Worm (Caenorhabditis elegans) whole organism, L1 larva: ENCODE results near the gene M163.10.

Source experiments
- C16A3.4 ChIP-seq: fragments of 150-350 bp; optimal IDR thresholded peaks from 2 replicates; lab custom pipeline; 2014; ENCODE audit warnings: missing biosample characterization, missing genetic modification characterization
- C34B4.2 ChIP-seq: sonication (generic microtip); optimal IDR thresholded peaks from 2 replicates; lab custom pipeline; 2017; ENCODE audit warnings: mild to moderate bottlenecking, missing genetic modification characterization, missing compliant biosample characterization
- alr-1 ChIP-seq: fragments of 200-800 bp; sonication (Bioruptor generic); optimal IDR thresholded peaks from 2 replicates; lab custom pipeline; 2018; ENCODE audit warnings: borderline replicate concordance, mild to moderate bottlenecking, missing genetic modification characterization, missing compliant biosample characterization
- aly-2 ChIP-seq: fragments of 150-350 bp; optimal IDR thresholded peaks from 2 replicates; lab custom pipeline; 2014; ENCODE audit warnings: missing biosample characterization, missing genetic modification characterization
- ama-1 ChIP-seq: fragments of 150-350 bp; optimal IDR thresholded peaks from 2 replicates; lab custom pipeline; 2014
- blmp-1 ChIP-seq: fragments of 150-350 bp; optimal IDR thresholded peaks from 2 replicates; lab custom pipeline; 2014; ENCODE audit warnings: missing biosample characterization, missing genetic modification characterization
- dpl-1 ChIP-seq, 3 experiments: fragments of 150-350 bp in 2 of 3; sonication (generic microtip) in 1 of 3; optimal IDR thresholded peaks; 2 replicates each; lab custom pipeline; 2014 to 2017; ENCODE audit warnings: missing biosample characterization in 3 of 3, missing genetic modification characterization in 3 of 3, missing genetic modification reagents in 3 of 3
- efl-3 ChIP-seq: fragments of 200-800 bp; sonication (Bioruptor generic); optimal IDR thresholded peaks from 2 replicates; lab custom pipeline; 2018; ENCODE audit warnings: mild to moderate bottlenecking, missing genetic modification characterization, missing compliant biosample characterization
- elt-3 ChIP-seq, 6 experiments: fragments of 150-350 bp in 1 of 6; sonication (generic microtip); optimal IDR thresholded peaks; 2 replicates each; lab custom pipeline; 2017 to 2018; ENCODE audit warnings: missing biosample characterization in 6 of 6, missing genetic modification characterization in 6 of 6, inconsistent platforms in 1 of 6
- fkh-10 ChIP-seq: sonication (generic microtip); optimal IDR thresholded peaks from 2 replicates; lab custom pipeline; 2017; ENCODE audit warnings: missing biosample characterization, missing genetic modification reagents, missing genetic modification characterization
- grh-1 ChIP-seq: fragments of 200-800 bp; sonication (Bioruptor generic); IDR thresholded peaks from 2 replicates; pipeline ENCODE4 v1.3.6; 2022; ENCODE audit warnings: missing genetic modification reagents, missing genetic modification characterization, missing compliant biosample characterization
- hlh-17 ChIP-seq: fragments of 200-800 bp; sonication (Bioruptor generic); optimal IDR thresholded peaks from 2 replicates; lab custom pipeline; 2018; ENCODE audit warnings: missing genetic modification characterization, mild to moderate bottlenecking, missing compliant biosample characterization, moderate library complexity, borderline replicate concordance
- hlh-4 ChIP-seq: sonication (generic microtip); optimal IDR thresholded peaks from 2 replicates; lab custom pipeline; 2016; ENCODE audit warnings: mild to moderate bottlenecking, missing genetic modification characterization, missing compliant biosample characterization
- irx-1 ChIP-seq: sonication (generic microtip); optimal IDR thresholded peaks from 2 replicates; lab custom pipeline; 2016; ENCODE audit warnings: missing genetic modification characterization, missing compliant biosample characterization
- isw-1 ChIP-seq: fragments of 200-800 bp; sonication (Bioruptor generic); IDR thresholded peaks from 2 replicates; pipeline ENCODE4 v1.3.6; 2022; ENCODE audit warnings: missing genetic modification characterization, missing compliant biosample characterization
- jun-1 ChIP-seq: fragments of 150-350 bp; optimal IDR thresholded peaks from 2 replicates; lab custom pipeline; 2014; ENCODE audit warnings: missing biosample characterization, missing genetic modification reagents, missing genetic modification characterization
- lin-14 ChIP-seq: fragments of 200-800 bp; sonication (Bioruptor generic); optimal IDR thresholded peaks from 2 replicates; lab custom pipeline; 2018; ENCODE audit warnings: mild to moderate bottlenecking, missing genetic modification characterization, moderate library complexity, missing compliant biosample characterization
- lin-15B ChIP-seq: fragments of 150-350 bp; sonication (generic microtip); optimal IDR thresholded peaks from 3 replicates; lab custom pipeline; 2014; ENCODE audit warnings: missing biosample characterization, missing genetic modification characterization
- lin-39 ChIP-seq: fragments of 150-350 bp; optimal IDR thresholded peaks from 2 replicates; lab custom pipeline; 2014; ENCODE audit warnings: missing biosample characterization, missing genetic modification reagents, missing genetic modification characterization
- mep-1 ChIP-seq: fragments of 150-350 bp; optimal IDR thresholded peaks from 2 replicates; lab custom pipeline; 2014; ENCODE audit warnings: missing biosample characterization, missing genetic modification characterization
- nhr-11 ChIP-seq: fragments of 150-350 bp; optimal IDR thresholded peaks from 2 replicates; lab custom pipeline; 2014; ENCODE audit warnings: missing biosample characterization, missing genetic modification characterization
- nhr-28 ChIP-seq: fragments of 150-350 bp; optimal IDR thresholded peaks from 2 replicates; lab custom pipeline; 2014; ENCODE audit warnings: missing biosample characterization, missing genetic modification characterization
- nhr-47 ChIP-seq: sonication (generic microtip); optimal IDR thresholded peaks from 2 replicates; lab custom pipeline; 2016; ENCODE audit warnings: mild to moderate bottlenecking, missing genetic modification characterization, moderate library complexity, missing compliant biosample characterization
- nhr-71 ChIP-seq: sonication (generic microtip); optimal IDR thresholded peaks from 2 replicates; lab custom pipeline; 2016; ENCODE audit warnings: mild to moderate bottlenecking, missing genetic modification characterization, moderate library complexity, missing compliant biosample characterization
- nhr-84 ChIP-seq: sonication (generic microtip); optimal IDR thresholded peaks from 2 replicates; lab custom pipeline; 2017; ENCODE audit warnings: missing biosample characterization, missing genetic modification characterization
- nhr-85 ChIP-seq: sonication (generic microtip); peaks from one replicate; lab custom pipeline; 2016; ENCODE audit warnings: missing genetic modification characterization, inconsistent platforms, missing compliant biosample characterization
- nhr-90 ChIP-seq: sonication (generic microtip); optimal IDR thresholded peaks from 2 replicates; lab custom pipeline; 2016; ENCODE audit warnings: mild to moderate bottlenecking, missing genetic modification characterization, missing compliant biosample characterization; ENCODE audit not compliant: poor library complexity
- pag-3 ChIP-seq: sonication (generic microtip); optimal IDR thresholded peaks from 2 replicates; lab custom pipeline; 2017; ENCODE audit warnings: missing genetic modification characterization, mild to moderate bottlenecking, missing compliant biosample characterization, antibody characterized with exemption, borderline replicate concordance; ENCODE audit not compliant: insufficient read depth
- pqm-1 ChIP-seq: sonication (generic microtip); optimal IDR thresholded peaks from 3 replicates; lab custom pipeline; 2017; ENCODE audit warnings: missing biosample characterization, missing genetic modification characterization
- rnt-1 ChIP-seq: sonication (generic microtip); optimal IDR thresholded peaks from 2 replicates; lab custom pipeline; 2016; ENCODE audit warnings: mild to moderate bottlenecking, missing genetic modification characterization, moderate library complexity, missing compliant biosample characterization
- snpc-4 ChIP-seq: fragments of 150-350 bp; optimal IDR thresholded peaks from 2 replicates; lab custom pipeline; 2014; ENCODE audit warnings: missing biosample characterization, missing genetic modification characterization
- sptf-1 ChIP-seq: fragments of 150-350 bp; optimal IDR thresholded peaks from 2 replicates; lab custom pipeline; 2014; ENCODE audit warnings: missing biosample characterization, missing genetic modification characterization
- sup-37 ChIP-seq: fragments of 200-800 bp; sonication (Bioruptor generic); optimal IDR thresholded peaks from 2 replicates; lab custom pipeline; 2018; ENCODE audit warnings: mild to moderate bottlenecking, missing genetic modification characterization, missing compliant biosample characterization
- tbx-2 ChIP-seq: sonication (generic microtip); optimal IDR thresholded peaks from 2 replicates; lab custom pipeline; 2016; ENCODE audit warnings: missing genetic modification characterization, missing compliant biosample characterization
- tlp-1 ChIP-seq: fragments of 150-350 bp; optimal IDR thresholded peaks from 2 replicates; lab custom pipeline; 2014; ENCODE audit warnings: missing biosample characterization, missing genetic modification characterization
- unc-86 ChIP-seq: sonication (generic microtip); optimal IDR thresholded peaks from 2 replicates; lab custom pipeline; 2016; ENCODE audit warnings: missing genetic modification characterization, missing compliant biosample characterization
- unc-98 ChIP-seq: fragments of 200-800 bp; sonication (Bioruptor generic); IDR thresholded peaks from 2 replicates; pipeline ENCODE4 v1.3.6; 2022; ENCODE audit warnings: missing genetic modification characterization, missing compliant biosample characterization
- xbp-1 ChIP-seq: sonication (generic microtip); optimal IDR thresholded peaks from 2 replicates; lab custom pipeline; 2016; ENCODE audit warnings: missing genetic modification characterization, missing compliant biosample characterization
- zip-4 ChIP-seq: fragments of 200-800 bp; sonication (Bioruptor generic); optimal IDR thresholded peaks from 2 replicates; lab custom pipeline; 2018; ENCODE audit warnings: mild to moderate bottlenecking, missing genetic modification characterization, moderate library complexity, missing compliant biosample characterization
- ztf-4 ChIP-seq: fragments of 150-350 bp; optimal IDR thresholded peaks from 2 replicates; lab custom pipeline; 2014; ENCODE audit warnings: missing biosample characterization, missing genetic modification characterization

Gene M163.10

ce11 chrX:14480248-14480647 is 9.5 kb downstream of the M163.10 start, which contains the start of gene gfi-3 (continued):
- no peak for TF ChIP-seq hlh-17 (GFP tag; lab: Kevin White, UChicago)
- no peak for TF ChIP-seq aly-2 (tag; lab: Kevin White, UChicago)
- TF ChIP-seq dpl-1 (GFP tag; optimal IDR thresholded peaks at IDR 0.05; lab: Kevin White, UChicago): peak; percentile 68 to 79 (median 74)
- peak; percentile 43 for TF ChIP-seq lin-15B
- peak in 3 of 6 experiments; percentile 7 to 74 (median 43) for TF ChIP-seq elt-3 (tag; optimal IDR thresholded peaks at IDR 0.05; lab: Kevin White, UChicago)
- peak; percentile 81 for TF ChIP-seq xbp-1
- peak; percentile 75 for TF ChIP-seq mep-1 (tag; lab: Kevin White, UChicago)
- TF ChIP-seq grh-1 (GFP tag; lab: Robert Waterston, UW): peak; percentile 84
- no peak for TF ChIP-seq pqm-1 (tag; lab: Kevin White, UChicago)

ce11 chrX:14481637-14482036 is 10.8 kb downstream of the M163.10 start:
- TF ChIP-seq nhr-71 (tag; lab: Kevin White, UChicago) (no peak), fkh-10 (GFP tag; lab: Kevin White, UChicago) (no peak), alr-1 (tag; lab: Kevin White, UChicago) (no peak), sptf-1 (tag; lab: Kevin White, UChicago) (no peak), zip-4 (GFP tag; lab: Kevin White, UChicago) (no peak), jun-1 (tag; lab: Kevin White, UChicago) (no peak), ama-1 (no peak), sup-37 (GFP tag; lab: Kevin White, UChicago) (no peak), snpc-4 (tag; lab: Kevin White, UChicago) (peak; percentile 77)
- TF ChIP-seq, all 84 proteins: peak for 1

ce11 chrX:14484827-14485226 is 14.0 kb downstream of the M163.10 start, which contains the start of gene M163.8:
Gene M163.8, plus strand, starts transcription at chrX:14485127.
- TF ChIP-seq irx-1 (no peak), nhr-85 (tag; lab: Kevin White, UChicago) (peak; percentile 21), nhr-47 (tag; lab: Kevin White, UChicago) (no peak)

ce11 chrX:14486503-14486902 is 15.7 kb downstream of the M163.10 start:
- TF ChIP-seq blmp-1 (tag; lab: Kevin White, UChicago): peak; percentile 16
- TF ChIP-seq lin-39 (tag; lab: Kevin White, UChicago): no peak

ce11 chrX:14487333-14487732 is 16.5 kb downstream of the M163.10 start:
- TF ChIP-seq efl-3 (GFP tag; lab: Kevin White, UChicago) (peak; percentile 46), nhr-90 (tag; lab: Kevin White, UChicago) (no peak), tbx-2 (tag; lab: Kevin White, UChicago) (peak; percentile 2), pag-3 (no peak), mep-1 (tag; lab: Kevin White, UChicago) (peak; percentile 30), nhr-85 (tag; lab: Kevin White, UChicago) (peak; percentile 89), irx-1 (peak; percentile 51), tlp-1 (tag; lab: Kevin White, UChicago) (no peak), nhr-71 (tag; lab: Kevin White, UChicago) (peak; percentile 31), lin-14 (GFP tag; lab: Kevin White, UChicago) (peak; percentile 34), isw-1 (GFP tag; lab: Robert Waterston, UW) (no peak), rnt-1 (no peak), lin-39 (tag; lab: Kevin White, UChicago) (peak; percentile 61)
- TF ChIP-seq, all 84 proteins: peak for 8

ce11 chrX:14487832-14488231 is 17.0 kb downstream of the M163.10 start:
- TF ChIP-seq unc-86 (no peak), lin-39 (tag; lab: Kevin White, UChicago) (no peak), ztf-4 (tag; lab: Kevin White, UChicago) (no peak), isw-1 (GFP tag; lab: Robert Waterston, UW) (no peak), hlh-4 (tag; lab: Kevin White, UChicago) (no peak), nhr-90 (tag; lab: Kevin White, UChicago) (no peak), C34B4.2 (tag; lab: Kevin White, UChicago) (no peak), blmp-1 (tag; lab: Kevin White, UChicago) (no peak), nhr-11 (tag; lab: Kevin White, UChicago) (no peak), aly-2 (tag; lab: Kevin White, UChicago) (no peak), nhr-28 (tag; lab: Kevin White, UChicago) (no peak), C16A3.4 (tag; lab: Kevin White, UChicago) (no peak), unc-98 (GFP tag; lab: Robert Waterston, UW) (no peak), nhr-47 (tag; lab: Kevin White, UChicago) (no peak), alr-1 (tag; lab: Kevin White, UChicago) (no peak), nhr-85 (tag; lab: Kevin White, UChicago) (no peak), nhr-84 (no peak), pqm-1 (tag; lab: Kevin White, UChicago) (no peak), jun-1 (tag; lab: Kevin White, UChicago) (no peak)
